Fruit fly (Drosophila melanogaster) whole organism, embryonic: ENCODE measurements around the gene Or67a.
A peak's percentile ranks its signal among the peaks of the same experiment; 100 is the strongest.

Source experiments
- B-H2 ChIP-seq: fragments of 200-800 bp; sonication (Bioruptor generic); optimal IDR thresholded peaks from 2 replicates; lab custom pipeline; 2018; ENCODE audit warnings: missing biosample characterization, mild to moderate bottlenecking, missing genetic modification characterization
- CG10147 ChIP-seq: fragments of 200-800 bp; sonication (Bioruptor generic); optimal IDR thresholded peaks from 2 replicates; lab custom pipeline; 2019; ENCODE audit warnings: missing biosample characterization, mild to moderate bottlenecking, missing genetic modification characterization, moderate library complexity
- CG10543 ChIP-seq: fragments of 200-800 bp; sonication (Bioruptor generic); optimal IDR thresholded peaks from 3 replicates; lab custom pipeline; 2017; ENCODE audit warnings: missing biosample characterization, mild to moderate bottlenecking, missing genetic modification characterization, moderate library complexity
- CG12104 ChIP-seq: fragments of 200-800 bp; sonication (Bioruptor generic); optimal IDR thresholded peaks from 3 replicates; lab custom pipeline; 2016; ENCODE audit warnings: missing biosample characterization, missing genetic modification characterization
- CG12391 ChIP-seq: fragments of 200-800 bp; sonication (Bioruptor generic); optimal IDR thresholded peaks from 3 replicates; lab custom pipeline; 2018; ENCODE audit warnings: missing biosample characterization, mild to moderate bottlenecking, missing genetic modification characterization, moderate library complexity
- CG13296 ChIP-seq: fragments of 200-800 bp; sonication (Bioruptor generic); optimal IDR thresholded peaks from 3 replicates; lab custom pipeline; 2018; ENCODE audit warnings: missing biosample characterization, mild to moderate bottlenecking, missing genetic modification characterization
- CG13424 ChIP-seq: fragments of 200-800 bp; sonication (Bioruptor generic); optimal IDR thresholded peaks from 2 replicates; lab custom pipeline; 2019; ENCODE audit warnings: missing biosample characterization, mild to moderate bottlenecking, missing genetic modification characterization, moderate library complexity
- CG1647 ChIP-seq: fragments of 200-800 bp; sonication (Bioruptor generic); optimal IDR thresholded peaks from 3 replicates; lab custom pipeline; 2016; ENCODE audit warnings: missing biosample characterization, missing genetic modification characterization
- CG18476 ChIP-seq: fragments of 200-800 bp; sonication (Bioruptor generic); optimal IDR thresholded peaks from 2 replicates; lab custom pipeline; 2016; ENCODE audit warnings: missing biosample characterization, mild to moderate bottlenecking, missing genetic modification characterization
- CG18599 ChIP-seq: fragments of 200-800 bp; sonication (Bioruptor generic); optimal IDR thresholded peaks from 3 replicates; lab custom pipeline; 2017; ENCODE audit warnings: missing biosample characterization, missing genetic modification characterization, mild to moderate bottlenecking, moderate library complexity, missing genetic modification reagents
- CG18764 ChIP-seq: fragments of 200-800 bp; sonication (Bioruptor generic); optimal IDR thresholded peaks from 3 replicates; lab custom pipeline; 2016; ENCODE audit warnings: missing biosample characterization, missing genetic modification characterization
- CG3995 ChIP-seq: fragments of 200-800 bp; sonication (Bioruptor generic); optimal IDR thresholded peaks from 3 replicates; lab custom pipeline; 2016; ENCODE audit warnings: missing biosample characterization, missing genetic modification characterization
- CG4328 ChIP-seq: fragments of 200-800 bp; sonication (Bioruptor generic); optimal IDR thresholded peaks from 3 replicates; lab custom pipeline; 2017; ENCODE audit warnings: missing biosample characterization, missing genetic modification reagents, missing genetic modification characterization
- CG4404 ChIP-seq: fragments of 200-800 bp; sonication (Bioruptor generic); IDR thresholded peaks from 2 replicates; pipeline ENCODE4 v1.3.6; 2022; ENCODE audit warnings: missing biosample characterization, missing genetic modification characterization
- CG6654 ChIP-seq: fragments of 200-800 bp; sonication (Bioruptor generic); optimal IDR thresholded peaks from 2 replicates; lab custom pipeline; 2017; ENCODE audit warnings: missing biosample characterization, mild to moderate bottlenecking, missing genetic modification characterization
- CG6689 ChIP-seq: fragments of 200-800 bp; sonication (Bioruptor generic); IDR thresholded peaks from 2 replicates; pipeline ENCODE4 v1.3.6; 2022; ENCODE audit warnings: missing biosample characterization, missing genetic modification characterization
- CG6813 ChIP-seq: fragments of 200-800 bp; sonication (Bioruptor generic); optimal IDR thresholded peaks from 2 replicates; lab custom pipeline; 2017; ENCODE audit warnings: missing biosample characterization, missing genetic modification characterization, mild to moderate bottlenecking, moderate library complexity, missing genetic modification reagents
- CG6854 ChIP-seq: fragments of 200-800 bp; sonication (Bioruptor generic); optimal IDR thresholded peaks from 3 replicates; lab custom pipeline; 2017; ENCODE audit warnings: missing biosample characterization, mild to moderate bottlenecking, missing genetic modification characterization
- CG8359 ChIP-seq: fragments of 200-800 bp; sonication (Bioruptor generic); optimal IDR thresholded peaks from 2 replicates; lab custom pipeline; 2017; ENCODE audit warnings: missing biosample characterization, mild to moderate bottlenecking, missing genetic modification characterization, borderline replicate concordance
- CTCF ChIP-seq: fragments of 200-800 bp; sonication (Bioruptor generic); optimal IDR thresholded peaks from 2 replicates; lab custom pipeline; 2017; ENCODE audit warnings: missing biosample characterization, mild to moderate bottlenecking, missing genetic modification characterization, moderate library complexity
- Camta ChIP-seq: fragments of 200-800 bp; sonication (Bioruptor generic); optimal IDR thresholded peaks from 2 replicates; lab custom pipeline; 2016; ENCODE audit warnings: missing biosample characterization, missing genetic modification characterization
- CkIIα-i1 ChIP-seq: fragments of 200-800 bp; sonication (Bioruptor generic); IDR thresholded peaks from 2 replicates; pipeline ENCODE4 v1.3.6; 2022; ENCODE audit warnings: missing biosample characterization, missing genetic modification characterization
- Dip3 ChIP-seq: fragments of 200-800 bp; sonication (Bioruptor generic); optimal IDR thresholded peaks from 3 replicates; lab custom pipeline; 2016; ENCODE audit warnings: missing biosample characterization, missing genetic modification characterization
- E2f1 ChIP-seq: fragments of 200-800 bp; sonication (Bioruptor generic); IDR thresholded peaks from 2 replicates; pipeline ENCODE4 v1.3.6; 2022; ENCODE audit warnings: missing biosample characterization, missing genetic modification characterization
- ERR ChIP-seq: fragments of 200-800 bp; sonication (Bioruptor generic); optimal IDR thresholded peaks from 2 replicates; lab custom pipeline; 2016; ENCODE audit warnings: missing biosample characterization, missing genetic modification characterization
- Fer1 ChIP-seq: fragments of 200-800 bp; sonication (Bioruptor generic); optimal IDR thresholded peaks from 2 replicates; lab custom pipeline; 2017; ENCODE audit warnings: missing biosample characterization, mild to moderate bottlenecking, missing genetic modification characterization
- Mes4 ChIP-seq: fragments of 200-800 bp; sonication (Bioruptor generic); optimal IDR thresholded peaks from 2 replicates; lab custom pipeline; 2016; ENCODE audit warnings: missing biosample characterization, missing genetic modification characterization
- Scr ChIP-seq: fragments of 200-800 bp; sonication (Bioruptor generic); IDR thresholded peaks from 2 replicates; pipeline ENCODE4 v1.3.6; 2022; ENCODE audit warnings: missing biosample characterization, missing genetic modification characterization; ENCODE audit not compliant: partially characterized antibody
- Usf ChIP-seq: fragments of 200-800 bp; sonication (Bioruptor generic); optimal IDR thresholded peaks from 2 replicates; lab custom pipeline; 2017; ENCODE audit warnings: missing genotype, missing biosample characterization, missing genetic modification characterization
- ac ChIP-seq: fragments of 200-800 bp; sonication (Bioruptor generic); optimal IDR thresholded peaks from 3 replicates; lab custom pipeline; 2017; ENCODE audit warnings: missing biosample characterization, mild to moderate bottlenecking, missing genetic modification characterization
- ap ChIP-seq: fragments of 200-800 bp; sonication (Bioruptor generic); IDR thresholded peaks from 2 replicates; pipeline ENCODE4 v1.3.6; 2022; ENCODE audit warnings: missing biosample characterization, missing genetic modification characterization
- ato ChIP-seq: fragments of 200-800 bp; sonication (Bioruptor generic); IDR thresholded peaks from 2 replicates; pipeline ENCODE4 v1.3.6; 2022; ENCODE audit warnings: missing biosample characterization, missing genetic modification characterization; ENCODE audit not compliant: partially characterized antibody
- cas ChIP-seq: fragments of 200-800 bp; sonication (Bioruptor generic); IDR thresholded peaks from 2 replicates; pipeline ENCODE4 v1.3.6; 2022; ENCODE audit warnings: missing biosample characterization, missing genetic modification characterization
- dati ChIP-seq: fragments of 200-800 bp; sonication (Bioruptor generic); IDR thresholded peaks from 2 replicates; pipeline ENCODE4 v1.3.6; 2022; ENCODE audit warnings: missing biosample characterization, missing genetic modification characterization
- disco-r ChIP-seq: fragments of 200-800 bp; sonication (Bioruptor generic); optimal IDR thresholded peaks from 2 replicates; lab custom pipeline; 2016; ENCODE audit warnings: missing biosample characterization, missing genetic modification characterization
- dmrt99B ChIP-seq: fragments of 200-800 bp; sonication (Bioruptor generic); optimal IDR thresholded peaks from 2 replicates; lab custom pipeline; 2018; ENCODE audit warnings: missing biosample characterization, mild to moderate bottlenecking, missing genetic modification characterization, moderate library complexity
- emc ChIP-seq: fragments of 200-800 bp; sonication (Bioruptor generic); optimal IDR thresholded peaks from 2 replicates; lab custom pipeline; 2016; ENCODE audit warnings: missing biosample characterization, missing genetic modification characterization
- esg ChIP-seq: fragments of 200-800 bp; sonication (Bioruptor generic); conservative IDR thresholded peaks from 2 replicates; pipeline ENCODE4 v1.3.6; 2022; ENCODE audit warnings: missing biosample characterization, missing genetic modification characterization
- ewg ChIP-seq: fragments of 200-800 bp; sonication (Bioruptor generic); optimal IDR thresholded peaks from 3 replicates; lab custom pipeline; 2017; ENCODE audit warnings: mild to moderate bottlenecking, missing biosample characterization, missing genetic modification reagents, missing genetic modification characterization
- fd64A ChIP-seq: fragments of 200-800 bp; sonication (Bioruptor generic); optimal IDR thresholded peaks from 3 replicates; lab custom pipeline; 2018; ENCODE audit warnings: missing biosample characterization, mild to moderate bottlenecking, missing genetic modification characterization
- fu2 ChIP-seq: fragments of 200-800 bp; sonication (Bioruptor generic); optimal IDR thresholded peaks from 2 replicates; lab custom pipeline; 2016; ENCODE audit warnings: missing biosample characterization, missing genetic modification characterization
- ham ChIP-seq: fragments of 200-800 bp; sonication (Bioruptor generic); IDR thresholded peaks from 2 replicates; pipeline ENCODE4 v1.3.6; 2022; ENCODE audit warnings: missing biosample characterization, missing genetic modification characterization
- hbn ChIP-seq: fragments of 200-800 bp; sonication (Bioruptor generic); IDR thresholded peaks from 2 replicates; pipeline ENCODE4 v1.3.6; 2022; ENCODE audit warnings: missing biosample characterization, missing genetic modification characterization; ENCODE audit not compliant: partially characterized antibody
- hkb ChIP-seq, 2 experiments: fragments of 200-800 bp in 1 of 2; fragments of >200 bp in 1 of 2; sonication (Bioruptor generic) in 1 of 2; IDR thresholded peaks in 1 of 2; optimal IDR thresholded peaks in 1 of 2; 2 replicates each; pipeline versions ENCODE4 v1.3.6 to Lab custom; 2017 to 2022; ENCODE audit warnings: missing biosample characterization in 1 of 2, missing genetic modification characterization in 1 of 2
- ken ChIP-seq: fragments of 200-800 bp; sonication (Bioruptor generic); IDR thresholded peaks from 3 replicates; pipeline ENCODE4 v1.3.6; 2022; ENCODE audit warnings: missing biosample characterization, missing genetic modification characterization
- lov ChIP-seq, 2 experiments: fragments of 200-800 bp in 1 of 2; fragments of >200 bp in 1 of 2; sonication (Bioruptor generic) in 1 of 2; IDR thresholded peaks in 1 of 2; optimal IDR thresholded peaks in 1 of 2; 2 replicates in 1 of 2; 3 replicates in 1 of 2; pipeline versions ENCODE4 v1.3.6 to Lab custom; 2017 to 2022; ENCODE audit warnings: missing biosample characterization in 1 of 2, missing genetic modification characterization in 1 of 2
- onecut ChIP-seq: fragments of 200-800 bp; sonication (Bioruptor generic); IDR thresholded peaks from 2 replicates; pipeline ENCODE4 v1.3.6; 2022; ENCODE audit warnings: missing biosample characterization, missing genetic modification characterization
- scrt ChIP-seq: fragments of 200-800 bp; sonication (Bioruptor generic); optimal IDR thresholded peaks from 2 replicates; lab custom pipeline; 2018; ENCODE audit warnings: missing biosample characterization, mild to moderate bottlenecking, missing genetic modification characterization, moderate library complexity
- sob ChIP-seq: fragments of 200-800 bp; sonication (Bioruptor generic); IDR thresholded peaks from 2 replicates; pipeline ENCODE4 v1.3.6; 2022; ENCODE audit warnings: missing biosample characterization, missing genetic modification characterization
- tin ChIP-seq: fragments of 200-800 bp; sonication (Bioruptor generic); optimal IDR thresholded peaks from 3 replicates; lab custom pipeline; 2016; ENCODE audit warnings: missing biosample characterization, missing genetic modification characterization

The Or67a gene

DNA sequence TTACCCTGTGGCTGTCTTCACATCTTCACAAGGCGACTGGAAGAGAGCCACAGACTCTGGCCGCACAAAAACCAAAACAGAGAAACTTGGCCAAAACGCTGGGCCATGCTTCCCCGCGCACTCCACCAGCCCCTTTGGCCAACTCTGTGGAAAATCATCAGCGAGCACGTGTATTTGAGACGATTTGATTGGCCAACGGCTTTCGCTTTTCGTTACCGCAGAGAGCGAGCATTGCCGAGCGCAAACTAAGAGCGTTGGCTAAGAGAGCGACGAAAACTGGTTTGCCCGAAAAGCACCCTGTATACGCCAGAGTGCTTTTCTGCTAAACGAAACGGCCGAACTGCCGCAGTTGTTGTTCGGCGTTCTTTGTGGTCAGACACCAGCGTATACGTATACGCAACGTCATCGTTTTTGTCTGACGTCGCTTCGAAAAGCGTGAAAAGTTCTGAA, 18.0 kb downstream of the Or67a start, which contains the start of gene CG42673 (continued):
- TF ChIP-seq hkb (optimal IDR thresholded peaks at IDR 0.05; lab: Kevin White, UChicago), result no peak
- TF ChIP-seq hkb (GFP tag; IDR thresholded peaks at IDR 0.05; lab: Robert Waterston, UW), result peak; percentile 52
- no peak for TF ChIP-seq Usf (GFP tag; lab: Kevin White, UChicago)
- TF ChIP-seq CG4404, result no peak
- no peak for TF ChIP-seq CG12391
- no peak for TF ChIP-seq fu2 (GFP tag; lab: Kevin White, UChicago)
- no peak for TF ChIP-seq ERR (GFP tag; lab: Kevin White, UChicago)
- TF ChIP-seq ken (GFP tag; lab: Robert Waterston, UW), result 0 out of 3 replicates have a peak, but pooled peaks have one; percentile 20
- TF ChIP-seq Mes4, result no peak
- TF ChIP-seq CG6689 (GFP tag; lab: Robert Waterston, UW), result no peak
- no peak for TF ChIP-seq Dip3 (GFP tag; lab: Kevin White, UChicago)
- peak; percentile 7 for TF ChIP-seq scrt
- no peak for TF ChIP-seq CG13424
- TF ChIP-seq CG10147 (GFP tag; lab: Kevin White, UChicago), result peak; percentile 16
- TF ChIP-seq disco-r (GFP tag; lab: Kevin White, UChicago), result no peak
- no peak for TF ChIP-seq CG18599 (GFP tag; lab: Kevin White, UChicago)
- TF ChIP-seq CG1647 (GFP tag; lab: Kevin White, UChicago), result no peak
- TF ChIP-seq ap (GFP tag; lab: Robert Waterston, UW), result no peak
- no peak for TF ChIP-seq CG6813 (GFP tag; lab: Kevin White, UChicago)
- no peak for TF ChIP-seq CTCF (GFP tag; lab: Kevin White, UChicago)
- no peak for TF ChIP-seq emc
- TF ChIP-seq CG6854, result peak; percentile 26
- TF ChIP-seq CG18476 (GFP tag; lab: Kevin White, UChicago), result no peak
- no peak for TF ChIP-seq fd64A (GFP tag; lab: Kevin White, UChicago)
- TF ChIP-seq ham (GFP tag; lab: Robert Waterston, UW), result no peak
- peak; percentile 37 for TF ChIP-seq CG10543 (GFP tag; lab: Kevin White, UChicago)
- TF ChIP-seq ac (GFP tag; lab: Kevin White, UChicago), result no peak
- TF ChIP-seq Scr, result 0 out of 2 replicates have a peak, but pooled peaks have one; percentile 18
- TF ChIP-seq lov (optimal IDR thresholded peaks at IDR 0.05; lab: Kevin White, UChicago), result no peak
- TF ChIP-seq lov (GFP tag; IDR thresholded peaks at IDR 0.05; lab: Robert Waterston, UW), result no peak
- peak; percentile 29 for TF ChIP-seq CG13296 (GFP tag; lab: Kevin White, UChicago)
- no peak for TF ChIP-seq dati (GFP tag; lab: Robert Waterston, UW)
- TF ChIP-seq CG4328 (GFP tag; lab: Kevin White, UChicago), result no peak
- no peak for TF ChIP-seq CG3995 (GFP tag; lab: Kevin White, UChicago)
- TF ChIP-seq CG12104 (GFP tag; lab: Kevin White, UChicago), result no peak
- TF ChIP-seq E2f1 (GFP tag; lab: Robert Waterston, UW), result 0 out of 2 replicates have a peak, but pooled peaks have one; percentile 12
- no peak for TF ChIP-seq CG6654
- peak; percentile 47; the same call in 1 of the 2 replicates for TF ChIP-seq hbn (GFP tag; lab: Robert Waterston, UW)
- no peak for TF ChIP-seq esg (GFP tag; lab: Robert Waterston, UW)
- peak; percentile 3 for TF ChIP-seq B-H2 (GFP tag; lab: Kevin White, UChicago)
- TF ChIP-seq dmrt99B (tag; lab: Kevin White, UChicago), result peak; percentile 5
- peak; percentile 63 for TF ChIP-seq Fer1 (GFP tag; lab: Kevin White, UChicago)
- 0 out of 2 replicates have a peak, but pooled peaks have one; percentile 33 for TF ChIP-seq ato (GFP tag; lab: Robert Waterston, UW)
- no peak for TF ChIP-seq ewg (GFP tag; lab: Kevin White, UChicago)
- TF ChIP-seq Camta, result no peak
- 0 out of 2 replicates have a peak, but pooled peaks have one; percentile 25 for TF ChIP-seq sob (GFP tag; lab: Robert Waterston, UW)
- TF ChIP-seq CG8359 (GFP tag; lab: Kevin White, UChicago), result peak; percentile 0
- TF ChIP-seq cas (GFP tag; lab: Robert Waterston, UW), result no peak
- no peak; the same call in 1 of the 2 replicates for TF ChIP-seq onecut (GFP tag; lab: Robert Waterston, UW)
- TF ChIP-seq tin (GFP tag; lab: Kevin White, UChicago), result no peak
- no peak for TF ChIP-seq CG18764 (GFP tag; lab: Kevin White, UChicago)
- no peak for TF ChIP-seq CkIIα-i1 (GFP tag; lab: Robert Waterston, UW)
